Worm (Caenorhabditis elegans): ENCODE measurements around the gene sdz-16.

- TF ChIP-seq lsy-2 (tag; optimal IDR thresholded peaks at IDR 0.05) (no peak), flh-1 (GFP tag; optimal IDR thresholded peaks at IDR 0.05) (no peak), mep-1 (tag; optimal IDR thresholded peaks at IDR 0.05) (no peak), nhr-2 (tag; optimal IDR thresholded peaks at IDR 0.05) (no peak)
Observed at ce11 chrV:17301375-17301774, 26.4 kb downstream of the sdz-16 start, which contains the start of gene K10G4.5.

Data from whole organism, mixed stage, embryonic.